Fruit fly (Drosophila melanogaster): Measurements from ENCODE around the gene CG34426.

CG34426 gene

DNA sequence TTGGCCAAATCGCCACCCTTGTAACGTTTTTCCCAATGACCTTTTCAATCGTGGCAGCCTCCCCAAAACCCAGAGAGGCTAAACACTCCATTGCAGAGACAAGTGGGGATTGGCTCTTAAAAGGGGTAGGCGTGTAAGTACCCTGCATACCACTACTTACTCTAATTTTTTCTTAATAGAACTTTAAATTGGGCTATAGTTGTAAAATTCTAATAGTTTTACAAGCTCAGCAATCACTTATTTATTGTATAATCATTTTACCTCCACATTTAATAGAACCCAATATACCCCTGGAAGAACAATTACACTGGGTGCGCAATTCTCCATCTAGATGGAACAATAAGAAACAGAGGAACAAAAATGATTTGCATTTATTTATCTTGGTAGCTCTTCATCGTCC lies 39.5 kb downstream of the CG34426 start (continued):
- no peak for TF ChIP-seq Hr78 (GFP tag; optimal IDR thresholded peaks at IDR 0.05)
- TF ChIP-seq CG14050 (GFP tag; IDR thresholded peaks at IDR 0.05): peak; percentile 63
- TF ChIP-seq hbn (GFP tag; IDR thresholded peaks at IDR 0.05; ENCODE audit: partially characterized antibody): no peak
- peak; percentile 68 for TF ChIP-seq fd3F (GFP tag; optimal IDR thresholded peaks at IDR 0.05)
- TF ChIP-seq Camta (GFP tag; optimal IDR thresholded peaks at IDR 0.05): peak; percentile 70
- peak; percentile 71 for TF ChIP-seq bab2 (GFP tag; optimal IDR thresholded peaks at IDR 0.05)
- TF ChIP-seq CG12104 (GFP tag; optimal IDR thresholded peaks at IDR 0.05): peak; percentile 1
- no peak for TF ChIP-seq Dfd (GFP tag; optimal IDR thresholded peaks at IDR 0.05)
- TF ChIP-seq CG7928 (GFP tag; optimal IDR thresholded peaks at IDR 0.05): no peak
- TF ChIP-seq CG17912 (GFP tag; optimal IDR thresholded peaks at IDR 0.05): no peak
- peak; percentile 46 for TF ChIP-seq Dad (GFP tag; optimal IDR thresholded peaks at IDR 0.05)
- peak; percentile 67 for TF ChIP-seq CG6254 (GFP tag; optimal IDR thresholded peaks at IDR 0.05)
- peak; percentile 87 for TF ChIP-seq gem (tag; optimal IDR thresholded peaks at IDR 0.05)
- no peak for TF ChIP-seq crp (GFP tag; optimal IDR thresholded peaks at IDR 0.05)
- TF ChIP-seq Atf-2 (GFP tag; optimal IDR thresholded peaks at IDR 0.05): peak; percentile 54
- no peak for TF ChIP-seq CG5180 (GFP tag; optimal IDR thresholded peaks at IDR 0.05)
- peak; percentile 79 for TF ChIP-seq CG7556 (GFP tag; optimal IDR thresholded peaks at IDR 0.05)
- peak; percentile 70 for TF ChIP-seq CG11247 (GFP tag; IDR thresholded peaks at IDR 0.05)
- TF ChIP-seq CG10274 (GFP tag; optimal IDR thresholded peaks at IDR 0.05): peak; percentile 27
- peak; percentile 59; the same call in 1 of the 3 replicates for TF ChIP-seq so (GFP tag; IDR thresholded peaks at IDR 0.05)
- TF ChIP-seq NC2β (GFP tag; optimal IDR thresholded peaks at IDR 0.05): peak; percentile 55
- no peak for TF ChIP-seq ash1 (GFP tag; optimal IDR thresholded peaks at IDR 0.05)
- peak; percentile 38 for TF ChIP-seq Mad (GFP tag; optimal IDR thresholded peaks at IDR 0.05)
- TF ChIP-seq tap (tag; optimal IDR thresholded peaks at IDR 0.05): peak; percentile 75
- TF ChIP-seq CG1832 (GFP tag; optimal IDR thresholded peaks at IDR 0.05): no peak
- TF ChIP-seq Gug (GFP tag; IDR thresholded peaks at IDR 0.05): peak; percentile 51; the same call in 3 of the 4 replicates
- no peak for TF ChIP-seq Doc2 (GFP tag; IDR thresholded peaks at IDR 0.05)
- TF ChIP-seq CG42726 (GFP tag; IDR thresholded peaks at IDR 0.05; ENCODE audit: partially characterized antibody): no peak
- peak; percentile 77 for TF ChIP-seq phol (tag; optimal IDR thresholded peaks at IDR 0.05)
- TF ChIP-seq stc (GFP tag; IDR thresholded peaks at IDR 0.05): peak; percentile 84
- no peak for TF ChIP-seq cad (GFP tag; optimal IDR thresholded peaks at IDR 0.05)
- TF ChIP-seq CG13296 (GFP tag; optimal IDR thresholded peaks at IDR 0.05): peak; percentile 61
- TF ChIP-seq CG10979 (tag; optimal IDR thresholded peaks at IDR 0.05): peak; percentile 79
- TF ChIP-seq CG12236 (GFP tag; optimal IDR thresholded peaks at IDR 0.05): no peak
- TF ChIP-seq tup (GFP tag; optimal IDR thresholded peaks at IDR 0.05): no peak
- no peak for TF ChIP-seq sr (GFP tag; IDR thresholded peaks at IDR 0.05)
- peak; percentile 60; the same call in 2 of the 3 replicates for TF ChIP-seq B-H1 (GFP tag; IDR thresholded peaks at IDR 0.05)
- TF ChIP-seq cwo (GFP tag; optimal IDR thresholded peaks at IDR 0.05): peak; percentile 74
- peak; percentile 75 for TF ChIP-seq CG32532 (GFP tag; IDR thresholded peaks at IDR 0.05)
- no peak for TF ChIP-seq unc-4 (GFP tag; IDR thresholded peaks at IDR 0.05; ENCODE audit: partially characterized antibody)
- peak; percentile 33 for TF ChIP-seq Atf3 (GFP tag; optimal IDR thresholded peaks at IDR 0.05)
- TF ChIP-seq Awh (GFP tag; IDR thresholded peaks at IDR 0.05): peak; percentile 78
- TF ChIP-seq stwl (tag; optimal IDR thresholded peaks at IDR 0.05): no peak
- TF ChIP-seq YL-1 (GFP tag; optimal IDR thresholded peaks at IDR 0.05): no peak
- peak; percentile 41; the same call in 1 of the 2 replicates for TF ChIP-seq MBD-R2 (GFP tag; IDR thresholded peaks at IDR 0.05)
- peak; percentile 78 for TF ChIP-seq seq (GFP tag; IDR thresholded peaks at IDR 0.05)
- peak; percentile 37 for TF ChIP-seq Lhr (GFP tag; optimal IDR thresholded peaks at IDR 0.05)
- peak; percentile 86 for TF ChIP-seq dysf (GFP tag; IDR thresholded peaks at IDR 0.05)
- TF ChIP-seq CG7372 (GFP tag; IDR thresholded peaks at IDR 0.05): peak; percentile 73
- peak; percentile 57 for TF ChIP-seq CG14710 (tag; optimal IDR thresholded peaks at IDR 0.05)

All from whole organism, embryonic.